Worm (Caenorhabditis elegans): ENCODE results near the gene ZC443.7.

ce11 chrV:12849736-12850135 is 43.4 kb downstream of the ZC443.7 start, which contains the start of gene C44H9.5:
- TF ChIP-seq W03F9.2 (tag; optimal IDR thresholded peaks at IDR 0.05) (no peak), dao-5 (tag; optimal IDR thresholded peaks at IDR 0.05) (no peak)
